Worm (Caenorhabditis elegans): ENCODE measurements around the gene klf-3.

klf-3 gene

DNA sequence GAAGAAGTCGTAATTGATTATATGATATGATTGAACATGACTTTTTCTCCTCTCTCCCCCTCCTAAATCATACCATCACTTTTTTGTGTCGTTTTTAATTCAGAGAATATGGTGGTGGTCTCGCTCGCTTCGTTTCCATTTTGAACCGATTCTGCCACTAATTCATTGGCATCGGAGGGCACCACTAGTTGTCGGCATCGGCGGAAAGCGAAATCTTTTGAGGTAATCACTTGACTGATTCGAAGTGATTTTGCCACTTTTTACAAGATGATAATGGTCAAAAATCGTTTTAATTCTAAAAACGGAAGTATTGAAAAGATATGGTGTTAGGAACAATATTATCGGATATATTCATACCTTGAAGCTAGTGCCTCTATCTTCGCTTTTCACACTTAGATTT, at the start of gene klf-3:
TSS of gene klf-3 (plus strand) at position 109 of the 400 bp plus-strand sequence.
- TF ChIP-seq elt-3 (tag; optimal IDR thresholded peaks at IDR 0.05) (no peak), blmp-1 (tag; optimal IDR thresholded peaks at IDR 0.05) (no peak), ceh-39 (tag; optimal IDR thresholded peaks at IDR 0.05) (no peak), ham-2 (GFP tag; optimal IDR thresholded peaks at IDR 0.05) (no peak), ceh-83 (GFP tag; optimal IDR thresholded peaks at IDR 0.05) (no peak)

DNA sequence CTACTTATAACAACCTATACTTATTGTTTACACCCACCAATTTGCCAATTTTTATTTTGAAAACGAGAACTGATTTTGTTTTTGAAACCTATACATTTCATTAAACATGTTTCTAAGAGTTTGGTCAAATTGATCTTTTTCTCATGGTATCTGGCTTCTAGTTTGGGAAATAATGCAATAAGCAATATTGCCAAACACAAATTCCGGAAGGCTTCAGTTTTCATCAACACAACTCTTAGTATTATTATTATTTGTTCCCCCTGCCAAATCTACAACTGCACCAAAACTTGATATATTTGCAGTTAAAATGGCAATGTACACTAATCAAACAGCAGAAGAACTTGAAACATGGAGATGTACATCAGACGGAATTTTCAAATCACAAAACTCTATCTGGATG, 48.0 kb upstream of the klf-3 start, which contains the start of gene sra-27:
TSS of gene sra-27 (plus strand) at position 301 of the 400 bp plus-strand sequence.
- TF ChIP-seq lin-13 (tag; optimal IDR thresholded peaks at IDR 0.05) (no peak), mep-1 (tag; optimal IDR thresholded peaks at IDR 0.05) (no peak), mab-5 (tag; optimal IDR thresholded peaks at IDR 0.05) (no peak), hlh-1 (tag; optimal IDR thresholded peaks at IDR 0.05) (no peak), ceh-83 (GFP tag; optimal IDR thresholded peaks at IDR 0.05) (no peak), elt-1 (tag; optimal IDR thresholded peaks at IDR 0.05; ENCODE audit: borderline replicate concordance, insufficient read depth) (no peak), zip-8 (tag; optimal IDR thresholded peaks at IDR 0.05) (no peak), ham-2 (GFP tag; optimal IDR thresholded peaks at IDR 0.05) (no peak), ztf-11 (tag; optimal IDR thresholded peaks at IDR 0.05) (no peak), flh-1 (GFP tag; optimal IDR thresholded peaks at IDR 0.05) (no peak), M03D4.4 (tag; optimal IDR thresholded peaks at IDR 0.05) (no peak), blmp-1 (tag; optimal IDR thresholded peaks at IDR 0.05) (no peak), snpc-4 (tag; optimal IDR thresholded peaks at IDR 0.05) (no peak), ces-1 (GFP tag; optimal IDR thresholded peaks at IDR 0.05) (no peak), nhr-12 (tag; optimal IDR thresholded peaks at IDR 0.05) (no peak), ceh-43 (GFP tag; optimal IDR thresholded peaks at IDR 0.05) (no peak), sem-2 (GFP tag; optimal IDR thresholded peaks at IDR 0.05) (no peak), cnd-1 (tag; optimal IDR thresholded peaks at IDR 0.05) (no peak)

ce11 chrII:6573677-6574076, 43.0 kb upstream of the klf-3 start, which contains the start of gene sra-28:
TSS of gene sra-28 (minus strand) at chrII:6573777.
- no peak for TF ChIP-seq mab-5 (tag; optimal IDR thresholded peaks at IDR 0.05)
- TF ChIP-seq ceh-39 (tag; optimal IDR thresholded peaks at IDR 0.05) = no peak
- TF ChIP-seq tbx-8 (GFP tag; optimal IDR thresholded peaks at IDR 0.05) = no peak
- TF ChIP-seq sem-2 (GFP tag; optimal IDR thresholded peaks at IDR 0.05) = no peak
- TF ChIP-seq nhr-2 (tag; optimal IDR thresholded peaks at IDR 0.05) = no peak
- TF ChIP-seq unc-62 (GFP tag; optimal IDR thresholded peaks at IDR 0.05) = no peak
- no peak for TF ChIP-seq blmp-1 (tag; optimal IDR thresholded peaks at IDR 0.05)
- TF ChIP-seq lin-32 (GFP tag; optimal IDR thresholded peaks at IDR 0.05) = no peak
- TF ChIP-seq ceh-83 (GFP tag; optimal IDR thresholded peaks at IDR 0.05) = no peak
- TF ChIP-seq nhr-76 (tag; optimal IDR thresholded peaks at IDR 0.05) = no peak
- no peak for TF ChIP-seq mls-2 (tag; optimal IDR thresholded peaks at IDR 0.05)
- TF ChIP-seq hlh-1 (tag; optimal IDR thresholded peaks at IDR 0.05) = no peak
- TF ChIP-seq drap-1 (GFP tag; optimal IDR thresholded peaks at IDR 0.05) = no peak
- no peak for TF ChIP-seq zip-8 (tag; optimal IDR thresholded peaks at IDR 0.05)
- TF ChIP-seq lin-13 (tag; optimal IDR thresholded peaks at IDR 0.05) = no peak
- no peak for TF ChIP-seq unc-120 (tag; optimal IDR thresholded peaks at IDR 0.05; ENCODE audit: poor library complexity, severe bottlenecking)

ce11 chrII:6575647-6576046, 41.0 kb upstream of the klf-3 start, which contains the start of gene sra-29:
TSS of gene sra-29 (minus strand) at chrII:6575747.
- TF ChIP-seq sem-2 (GFP tag; optimal IDR thresholded peaks at IDR 0.05) (no peak), elt-1 (tag; optimal IDR thresholded peaks at IDR 0.05; ENCODE audit: borderline replicate concordance, insufficient read depth) (no peak), nhr-12 (tag; optimal IDR thresholded peaks at IDR 0.05) (no peak), nhr-76 (tag; optimal IDR thresholded peaks at IDR 0.05) (no peak), nhr-2 (tag; optimal IDR thresholded peaks at IDR 0.05) (no peak), unc-62 (GFP tag; optimal IDR thresholded peaks at IDR 0.05) (no peak), tbx-8 (GFP tag; optimal IDR thresholded peaks at IDR 0.05) (no peak), ceh-83 (GFP tag; optimal IDR thresholded peaks at IDR 0.05) (no peak), pha-4 (tag; optimal IDR thresholded peaks at IDR 0.05) (no peak), sptf-1 (tag; optimal IDR thresholded peaks at IDR 0.05) (no peak), drap-1 (GFP tag; optimal IDR thresholded peaks at IDR 0.05) (no peak), ceh-39 (tag; optimal IDR thresholded peaks at IDR 0.05) (no peak), ztf-11 (tag; optimal IDR thresholded peaks at IDR 0.05) (no peak), unc-120 (tag; optimal IDR thresholded peaks at IDR 0.05; ENCODE audit: poor library complexity, severe bottlenecking) (no peak), ceh-43 (GFP tag; optimal IDR thresholded peaks at IDR 0.05) (no peak)

DNA sequence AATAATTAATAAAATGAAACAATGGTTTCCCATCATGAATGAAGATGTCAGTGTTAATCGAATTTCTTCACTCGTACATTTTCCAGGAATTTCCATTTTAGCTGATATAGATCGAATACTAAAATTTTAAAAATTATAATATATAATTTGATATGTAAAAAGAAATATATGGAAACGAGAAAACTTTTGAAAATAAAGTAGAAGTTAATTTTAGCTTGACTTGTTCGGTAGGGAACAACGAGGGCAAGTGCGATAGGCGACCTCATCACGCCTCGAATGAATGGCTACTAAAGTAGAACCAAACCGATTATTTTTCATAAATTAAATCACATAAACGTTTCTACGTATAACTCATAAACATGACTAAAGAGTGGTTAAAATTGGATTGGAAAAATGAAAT, 38.3 kb upstream of the klf-3 start, which contains the start of gene sra-31:
TSS of gene sra-31 (minus strand) at position 101 of the 400 bp plus-strand sequence.
- no peak for TF ChIP-seq nhr-2 (tag; optimal IDR thresholded peaks at IDR 0.05)
- TF ChIP-seq ceh-39 (tag; optimal IDR thresholded peaks at IDR 0.05) = no peak
- no peak for TF ChIP-seq ztf-11 (tag; optimal IDR thresholded peaks at IDR 0.05)
- TF ChIP-seq unc-39 (tag; optimal IDR thresholded peaks at IDR 0.05) = no peak
- TF ChIP-seq mls-2 (tag; optimal IDR thresholded peaks at IDR 0.05) = no peak
